Worm (Caenorhabditis elegans) whole organism, L4/young adult: Measurements from ENCODE around the gene T28A11.4.

ENCODE experiments used
- W03F9.2 ChIP-seq: fragments of 150-350 bp; optimal IDR thresholded peaks from 2 replicates; lab custom pipeline; 2014; ENCODE audit warnings: missing biosample characterization, missing genetic modification characterization
- dao-5 ChIP-seq: sonication (generic microtip); optimal IDR thresholded peaks from 2 replicates; lab custom pipeline; 2016; ENCODE audit warnings: missing genotype, missing genetic modification characterization, moderate library complexity, missing compliant biosample characterization
- him-1 ChIP-seq: sonication (generic microtip); optimal IDR thresholded peaks from 2 replicates; lab custom pipeline; 2016; ENCODE audit warnings: missing genotype, missing genetic modification reagents, missing genetic modification characterization, missing compliant biosample characterization

DNA sequence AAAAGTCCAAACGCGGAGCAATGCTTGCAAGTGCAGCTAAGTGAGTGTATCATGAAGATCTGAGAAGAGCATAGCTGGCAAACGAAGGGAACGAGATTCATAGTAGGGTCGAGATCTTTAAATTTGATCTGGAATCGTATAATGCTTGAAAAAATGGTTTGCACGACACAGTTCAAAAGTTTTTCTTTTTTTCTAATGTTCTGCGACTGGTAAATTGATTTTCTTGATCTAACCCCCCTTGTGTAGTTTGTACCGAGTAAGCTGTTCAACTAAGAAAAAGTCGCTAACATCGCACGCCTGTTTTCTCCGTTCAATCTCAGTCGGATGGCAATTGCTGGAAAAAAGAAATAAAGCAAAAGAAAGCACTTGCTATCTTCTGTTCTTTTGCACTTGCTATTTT is 46.6 kb downstream of the T28A11.4 start, which contains the start of gene C17B7.14:
- TF ChIP-seq him-1 (tag; lab: Kevin White, UChicago) (no peak), W03F9.2 (tag; lab: Kevin White, UChicago) (no peak), dao-5 (tag; lab: Kevin White, UChicago) (no peak)
